Worm (Caenorhabditis elegans) whole organism, L4/young adult: ENCODE measurements around the gene C33A12.3.

Experiments
- dao-5 ChIP-seq: sonication (generic microtip); optimal IDR thresholded peaks from 2 replicates; lab custom pipeline; 2016; ENCODE audit warnings: missing genotype, missing genetic modification characterization, moderate library complexity, missing compliant biosample characterization
- him-1 ChIP-seq: sonication (generic microtip); optimal IDR thresholded peaks from 2 replicates; lab custom pipeline; 2016; ENCODE audit warnings: missing genotype, missing genetic modification reagents, missing genetic modification characterization, missing compliant biosample characterization

DNA sequence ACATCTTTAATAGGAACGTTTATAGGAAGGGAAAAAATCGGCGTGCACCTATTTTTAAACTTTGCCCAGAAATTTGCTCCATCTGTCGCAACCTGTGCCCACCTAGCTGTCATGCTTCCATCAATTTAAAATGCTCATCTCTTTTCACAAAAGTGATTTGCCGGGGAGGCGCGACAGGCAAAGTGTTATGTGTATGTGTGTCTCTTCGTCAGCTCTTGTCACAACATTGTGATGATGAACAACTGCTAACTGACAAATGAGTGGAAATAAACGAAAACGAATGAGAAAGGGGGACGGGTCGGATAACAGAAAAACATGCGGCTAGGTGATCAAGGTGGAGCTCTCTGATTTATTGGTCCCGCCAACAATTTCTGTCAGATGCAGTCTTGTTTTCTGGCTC is 25.4 kb upstream of the C33A12.3 start:
- TF ChIP-seq dao-5 (no peak), him-1 (tag; lab: Kevin White, UChicago) (no peak)
